Fruit fly (Drosophila melanogaster) whole organism, embryonic: ENCODE data around the gene Edg91.

Experiments used
- BtbVII ChIP-seq: fragments of 200-800 bp; sonication (Bioruptor generic); optimal IDR thresholded peaks from 3 replicates; lab custom pipeline; 2017; ENCODE audit warnings: missing biosample characterization, mild to moderate bottlenecking, missing genetic modification characterization
- CG1024 ChIP-seq: fragments of 200-800 bp; sonication (Bioruptor generic); IDR thresholded peaks from 2 replicates; pipeline ENCODE4 v1.3.6; 2022; ENCODE audit warnings: missing biosample characterization, missing genetic modification characterization
- CG11695 ChIP-seq: fragments of 200-800 bp; sonication (Bioruptor generic); IDR thresholded peaks from 3 replicates; pipeline ENCODE4 v1.3.6; 2022; ENCODE audit warnings: missing biosample characterization, missing genetic modification characterization
- CG11723 ChIP-seq: fragments of 200-800 bp; sonication (Bioruptor generic); optimal IDR thresholded peaks from 2 replicates; lab custom pipeline; 2017; ENCODE audit warnings: missing biosample characterization, mild to moderate bottlenecking, missing genetic modification characterization
- CG12942 ChIP-seq: fragments of 200-800 bp; sonication (Bioruptor generic); optimal IDR thresholded peaks from 3 replicates; lab custom pipeline; 2016; ENCODE audit warnings: missing biosample characterization, missing genetic modification characterization
- CG14441 ChIP-seq: fragments of 200-800 bp; sonication (Bioruptor generic); IDR thresholded peaks from 2 replicates; pipeline ENCODE4 v1.3.6; 2022; ENCODE audit warnings: missing biosample characterization, missing genetic modification characterization
- CG14860 ChIP-seq: fragments of 200-800 bp; sonication (Bioruptor generic); IDR thresholded peaks from 3 replicates; pipeline ENCODE4 v1.3.6; 2022; ENCODE audit warnings: missing biosample characterization, missing genetic modification characterization; ENCODE audit not compliant: partially characterized antibody
- CG1529 ChIP-seq: fragments of 200-800 bp; sonication (Bioruptor generic); optimal IDR thresholded peaks from 3 replicates; lab custom pipeline; 2018; ENCODE audit warnings: missing biosample characterization, missing genetic modification characterization
- CG15696 ChIP-seq: fragments of 200-800 bp; sonication (Bioruptor generic); optimal IDR thresholded peaks from 2 replicates; lab custom pipeline; 2019; ENCODE audit warnings: missing biosample characterization, mild to moderate bottlenecking, missing genetic modification characterization, moderate library complexity
- CG1647 ChIP-seq: fragments of 200-800 bp; sonication (Bioruptor generic); optimal IDR thresholded peaks from 3 replicates; lab custom pipeline; 2016; ENCODE audit warnings: missing biosample characterization, missing genetic modification characterization
- CG17186 ChIP-seq: fragments of 200-800 bp; sonication (Bioruptor generic); optimal IDR thresholded peaks from 3 replicates; lab custom pipeline; 2017; ENCODE audit warnings: missing biosample characterization, missing genetic modification reagents, missing genetic modification characterization
- CG17328 ChIP-seq: fragments of 200-800 bp; sonication (Bioruptor generic); IDR thresholded peaks from 2 replicates; pipeline ENCODE4 v1.3.6; 2022; ENCODE audit warnings: missing biosample characterization, missing genetic modification characterization
- CG17829 ChIP-seq: fragments of 200-800 bp; optimal IDR thresholded peaks from 2 replicates; lab custom pipeline; 2019; ENCODE audit warnings: missing biosample characterization, mild to moderate bottlenecking, missing genetic modification characterization, moderate library complexity
- CG17912 ChIP-seq: fragments of 200-800 bp; sonication (Bioruptor generic); optimal IDR thresholded peaks from 2 replicates; lab custom pipeline; 2018; ENCODE audit warnings: missing biosample characterization, mild to moderate bottlenecking, missing genetic modification characterization
- CG18262 ChIP-seq: fragments of 200-800 bp; optimal IDR thresholded peaks from 3 replicates; lab custom pipeline; 2019; ENCODE audit warnings: missing biosample characterization, mild to moderate bottlenecking, missing genetic modification characterization, moderate library complexity
- CG2129 ChIP-seq: fragments of 200-800 bp; sonication (Bioruptor generic); IDR thresholded peaks from 2 replicates; pipeline ENCODE4 v1.3.6; 2022; ENCODE audit warnings: missing biosample characterization, missing genetic modification characterization; ENCODE audit not compliant: partially characterized antibody
- CG34376 ChIP-seq: fragments of 200-800 bp; sonication (Bioruptor generic); optimal IDR thresholded peaks from 2 replicates; lab custom pipeline; 2018; ENCODE audit warnings: missing biosample characterization, mild to moderate bottlenecking, missing genetic modification characterization
- CG4328 ChIP-seq: fragments of 200-800 bp; sonication (Bioruptor generic); optimal IDR thresholded peaks from 3 replicates; lab custom pipeline; 2017; ENCODE audit warnings: missing biosample characterization, missing genetic modification reagents, missing genetic modification characterization
- CG4820 ChIP-seq: fragments of 200-800 bp; sonication (Bioruptor generic); optimal IDR thresholded peaks from 3 replicates; lab custom pipeline; 2016; ENCODE audit warnings: missing biosample characterization, missing genetic modification characterization
- CG4854 ChIP-seq: fragments of 200-800 bp; sonication (Bioruptor generic); optimal IDR thresholded peaks from 2 replicates; lab custom pipeline; 2016; ENCODE audit warnings: missing biosample characterization, missing genetic modification characterization, inconsistent platforms
- CG5180 ChIP-seq: fragments of 200-800 bp; sonication (Bioruptor generic); optimal IDR thresholded peaks from 3 replicates; lab custom pipeline; 2017; ENCODE audit warnings: missing biosample characterization, missing genetic modification characterization, mild to moderate bottlenecking, moderate library complexity, missing genetic modification reagents
- CG7556 ChIP-seq: fragments of 200-800 bp; sonication (Bioruptor generic); optimal IDR thresholded peaks from 2 replicates; lab custom pipeline; 2017; ENCODE audit warnings: missing biosample characterization, mild to moderate bottlenecking, missing genetic modification characterization
- CG7839 ChIP-seq: fragments of 200-800 bp; sonication (Bioruptor generic); optimal IDR thresholded peaks from 3 replicates; lab custom pipeline; 2018; ENCODE audit warnings: missing biosample characterization, mild to moderate bottlenecking, missing genetic modification characterization, moderate library complexity
- D19B ChIP-seq: fragments of 200-800 bp; sonication (Bioruptor generic); optimal IDR thresholded peaks from 2 replicates; lab custom pipeline; 2017; ENCODE audit warnings: missing biosample characterization, mild to moderate bottlenecking, missing genetic modification characterization
- Eip74EF ChIP-seq, 2 experiments: fragments of 200-800 bp in 1 of 2; fragments of >200 bp in 1 of 2; sonication (Bioruptor generic) in 1 of 2; optimal IDR thresholded peaks; 2 replicates each; lab custom pipeline; 2017 to 2019; ENCODE audit warnings: missing biosample characterization in 2 of 2, missing genetic modification characterization in 2 of 2, mild to moderate bottlenecking in 1 of 2, moderate library complexity in 1 of 2
- Pdp1 ChIP-seq, 2 experiments: fragments of 200-800 bp; sonication (Bioruptor generic); optimal IDR thresholded peaks; 3 replicates each; lab custom pipeline; 2016; ENCODE audit warnings: missing biosample characterization in 2 of 2, missing genetic modification characterization in 2 of 2, mild to moderate bottlenecking in 1 of 2, moderate library complexity in 1 of 2
- Xrp1 ChIP-seq: fragments of 200-800 bp; sonication (Bioruptor generic); IDR thresholded peaks from 2 replicates; pipeline ENCODE4 v1.3.6; 2022; ENCODE audit warnings: missing biosample characterization, missing genetic modification characterization
- cg ChIP-seq: fragments of 200-800 bp; sonication (Bioruptor generic); optimal IDR thresholded peaks from 3 replicates; lab custom pipeline; 2019; ENCODE audit warnings: missing biosample characterization, mild to moderate bottlenecking, missing genetic modification characterization, moderate library complexity
- chm ChIP-seq: fragments of 200-800 bp; sonication (Bioruptor generic); IDR thresholded peaks from 2 replicates; pipeline ENCODE4 v1.3.6; 2022; ENCODE audit warnings: missing biosample characterization, missing genetic modification characterization
- danr ChIP-seq: fragments of 200-800 bp; sonication (Bioruptor generic); IDR thresholded peaks from 2 replicates; pipeline ENCODE4 v1.3.6; 2022; ENCODE audit warnings: missing biosample characterization, missing genetic modification characterization
- grau ChIP-seq: fragments of 200-800 bp; optimal IDR thresholded peaks from 3 replicates; lab custom pipeline; 2019; ENCODE audit warnings: missing biosample characterization, mild to moderate bottlenecking, missing genetic modification characterization, moderate library complexity
- hb ChIP-seq: fragments of 200-800 bp; sonication (Bioruptor generic); IDR thresholded peaks from 3 replicates; pipeline ENCODE4 v1.3.6; 2022; ENCODE audit warnings: missing biosample characterization, missing genetic modification characterization; ENCODE audit not compliant: partially characterized antibody
- hbn ChIP-seq: fragments of 200-800 bp; sonication (Bioruptor generic); IDR thresholded peaks from 2 replicates; pipeline ENCODE4 v1.3.6; 2022; ENCODE audit warnings: missing biosample characterization, missing genetic modification characterization; ENCODE audit not compliant: partially characterized antibody
- inv ChIP-seq: fragments of 200-800 bp; sonication (Bioruptor generic); IDR thresholded peaks from 2 replicates; pipeline ENCODE4 v1.3.6; 2022; ENCODE audit warnings: missing biosample characterization, missing genetic modification characterization; ENCODE audit not compliant: partially characterized antibody
- kay ChIP-seq: fragments of 200-800 bp; sonication (Bioruptor generic); optimal IDR thresholded peaks from 2 replicates; lab custom pipeline; 2016; ENCODE audit warnings: missing biosample characterization, missing genetic modification characterization
- ken ChIP-seq: fragments of 200-800 bp; sonication (Bioruptor generic); IDR thresholded peaks from 3 replicates; pipeline ENCODE4 v1.3.6; 2022; ENCODE audit warnings: missing biosample characterization, missing genetic modification characterization
- mld ChIP-seq: fragments of 200-800 bp; sonication (Bioruptor generic); IDR thresholded peaks from 3 replicates; pipeline ENCODE4 v1.3.6; 2022; ENCODE audit warnings: missing biosample characterization, missing genetic modification characterization; ENCODE audit not compliant: partially characterized antibody
- nmo ChIP-seq: fragments of 200-800 bp; sonication (Bioruptor generic); optimal IDR thresholded peaks from 2 replicates; lab custom pipeline; 2018; ENCODE audit warnings: missing biosample characterization, mild to moderate bottlenecking, missing genetic modification characterization, moderate library complexity
- nom ChIP-seq: fragments of 200-800 bp; sonication (Bioruptor generic); optimal IDR thresholded peaks from 2 replicates; lab custom pipeline; 2017; ENCODE audit warnings: missing biosample characterization, missing genetic modification characterization, mild to moderate bottlenecking, moderate library complexity, missing genetic modification reagents
- odd ChIP-seq: fragments of 200-800 bp; sonication (Bioruptor generic); optimal IDR thresholded peaks from 2 replicates; lab custom pipeline; 2017; ENCODE audit warnings: missing biosample characterization, mild to moderate bottlenecking, missing genetic modification characterization
- org-1 ChIP-seq: fragments of 200-800 bp; sonication (Bioruptor generic); optimal IDR thresholded peaks from 2 replicates; lab custom pipeline; 2017; ENCODE audit warnings: missing biosample characterization, missing genetic modification characterization
- pho ChIP-seq: fragments of 200-800 bp; sonication (Bioruptor generic); optimal IDR thresholded peaks from 2 replicates; lab custom pipeline; 2016; ENCODE audit warnings: missing biosample characterization, missing genetic modification characterization
- schlank ChIP-seq: fragments of 200-800 bp; sonication (Bioruptor generic); optimal IDR thresholded peaks from 2 replicates; lab custom pipeline; 2018; ENCODE audit warnings: missing biosample characterization, mild to moderate bottlenecking, missing genetic modification characterization
- sens ChIP-seq: fragments of 200-800 bp; sonication (Bioruptor generic); peaks from one replicate; lab custom pipeline; 2016; ENCODE audit warnings: missing biosample characterization, missing genetic modification characterization
- unc-4 ChIP-seq: fragments of 200-800 bp; sonication (Bioruptor generic); IDR thresholded peaks from 2 replicates; pipeline ENCODE4 v1.3.6; 2022; ENCODE audit warnings: missing biosample characterization, missing genetic modification characterization; ENCODE audit not compliant: partially characterized antibody
- vnd ChIP-seq: fragments of 200-800 bp; sonication (Bioruptor generic); IDR thresholded peaks from 3 replicates; pipeline ENCODE4 v1.3.6; 2022; ENCODE audit warnings: missing biosample characterization, missing genetic modification characterization; ENCODE audit not compliant: partially characterized antibody
- vvl ChIP-seq: fragments of 200-800 bp; sonication (Bioruptor generic); IDR thresholded peaks from 2 replicates; pipeline ENCODE4 v1.3.6; 2022; ENCODE audit warnings: missing biosample characterization, missing genetic modification characterization

Edg91 gene

DNA sequence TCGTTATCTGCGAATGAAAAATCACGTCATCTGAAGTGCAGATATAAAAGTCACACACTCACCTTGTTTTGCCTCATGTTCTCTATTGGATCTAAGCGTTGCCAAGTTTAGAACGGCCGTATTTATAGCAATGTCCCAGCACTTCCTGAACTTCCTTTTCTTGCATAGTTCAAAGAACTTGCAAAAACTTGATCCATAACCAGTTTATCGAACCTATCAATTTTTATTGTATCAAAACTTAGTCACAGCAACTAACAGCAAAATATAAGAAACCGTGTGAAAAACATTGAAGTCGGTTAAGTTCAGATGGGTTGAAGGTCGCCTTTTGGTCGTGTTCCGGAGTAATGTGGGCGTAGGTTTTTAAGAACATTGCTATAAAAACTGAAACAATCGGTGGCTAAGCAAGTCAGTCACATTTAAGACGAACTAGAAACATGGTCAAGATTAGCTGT lies 7.4 kb upstream of the Edg91 start, which contains the start of the genes CG14324 and CG14326:
Gene CG14324 (minus strand): TSS at position 101 of the 452 bp plus-strand sequence.
Gene CG14326 (plus strand): TSS at position 402 of the 452 bp plus-strand sequence.
- TF ChIP-seq CG1024 (GFP tag; lab: Robert Waterston, UW): no peak
- TF ChIP-seq ken: no peak
- no peak for TF ChIP-seq kay (GFP tag; lab: Kevin White, UChicago)

DNA sequence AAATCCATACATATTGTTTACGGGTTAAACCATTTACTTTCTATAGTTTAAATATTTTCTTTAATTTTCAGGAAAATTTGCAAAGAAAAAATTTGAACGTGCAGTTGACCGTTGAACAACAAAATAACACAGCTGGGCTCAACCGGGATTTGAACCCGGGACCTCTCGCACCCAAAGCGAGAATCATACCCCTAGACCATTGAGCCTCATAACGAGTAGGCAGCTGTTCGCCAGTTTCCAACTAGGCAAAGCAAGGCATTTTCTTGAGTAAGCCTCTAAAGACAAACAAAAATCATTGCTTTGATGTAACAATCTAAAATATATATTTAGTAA lies 6.6 kb upstream of the Edg91 start:
- peak; percentile 92 for TF ChIP-seq mld (GFP tag; lab: Robert Waterston, UW)
- no peak for TF ChIP-seq nmo (GFP tag; lab: Kevin White, UChicago)
- TF ChIP-seq CG14860 (GFP tag; lab: Robert Waterston, UW): peak; percentile 93
- TF ChIP-seq CG15696: no peak
- TF ChIP-seq vnd (GFP tag; lab: Robert Waterston, UW): peak; percentile 76
- no peak for TF ChIP-seq CG1529 (GFP tag; lab: Kevin White, UChicago)
- TF ChIP-seq CG34376: peak; percentile 14
- no peak for TF ChIP-seq CG4854 (GFP tag; lab: Kevin White, UChicago)
- no peak for TF ChIP-seq CG17328
- no peak for TF ChIP-seq CG17186 (GFP tag; lab: Kevin White, UChicago)
- no peak for TF ChIP-seq Xrp1
- TF ChIP-seq hbn (GFP tag; lab: Robert Waterston, UW): peak; percentile 47; the same call in 1 of the 2 replicates
- no peak for TF ChIP-seq schlank (tag; lab: Kevin White, UChicago)
- TF ChIP-seq CG4820 (GFP tag; lab: Kevin White, UChicago): no peak
- no peak for TF ChIP-seq danr (GFP tag; lab: Robert Waterston, UW)
- TF ChIP-seq CG18262: peak; percentile 10
- TF ChIP-seq CG7556: no peak
- TF ChIP-seq CG4328: no peak
- no peak for TF ChIP-seq CG17912 (GFP tag; lab: Kevin White, UChicago)
- no peak for TF ChIP-seq D19B (GFP tag; lab: Kevin White, UChicago)
- no peak for TF ChIP-seq CG12942
- TF ChIP-seq Eip74EF (GFP tag; optimal IDR thresholded peaks at IDR 0.05; lab: Kevin White, UChicago): peak in 1 of 2 experiments; percentile 38
- peak; percentile 21; the same call in 1 of the 2 replicates for TF ChIP-seq CG2129 (GFP tag; lab: Robert Waterston, UW)
- peak; percentile 57 for TF ChIP-seq sens
- no peak for TF ChIP-seq CG5180 (GFP tag; lab: Kevin White, UChicago)
- TF ChIP-seq odd (GFP tag; lab: Kevin White, UChicago): no peak
- TF ChIP-seq CG7839 (tag; lab: Kevin White, UChicago): peak; percentile 5
- TF ChIP-seq unc-4: peak; percentile 26; the same call in 1 of the 2 replicates
- peak in 1 of 2 experiments; percentile 55 for TF ChIP-seq Pdp1 (GFP tag; optimal IDR thresholded peaks at IDR 0.05; lab: Kevin White, UChicago)
- TF ChIP-seq chm (GFP tag; lab: Robert Waterston, UW): no peak
- TF ChIP-seq org-1 (GFP tag; lab: Kevin White, UChicago): no peak
- no peak for TF ChIP-seq CG17829 (tag; lab: Kevin White, UChicago)
- TF ChIP-seq hb (GFP tag; lab: Robert Waterston, UW): peak; percentile 82; the same call in 2 of the 3 replicates
- TF ChIP-seq BtbVII: no peak
- no peak for TF ChIP-seq CG1647 (GFP tag; lab: Kevin White, UChicago)
- peak; percentile 47 for TF ChIP-seq nom
- TF ChIP-seq CG14441: 0 out of 2 replicates have a peak, but pooled peaks have one; percentile 39
- TF ChIP-seq pho (GFP tag; lab: Kevin White, UChicago): no peak
- TF ChIP-seq cg: no peak
- TF ChIP-seq inv: 0 out of 2 replicates have a peak, but pooled peaks have one; percentile 57
- no peak for TF ChIP-seq grau (tag; lab: Kevin White, UChicago)
- TF ChIP-seq CG11695 (GFP tag; lab: Robert Waterston, UW): no peak
- peak; percentile 16; the same call in 1 of the 2 replicates for TF ChIP-seq vvl (GFP tag; lab: Robert Waterston, UW)
- TF ChIP-seq CG11723 (GFP tag; lab: Kevin White, UChicago): no peak
